Worm (Caenorhabditis elegans) whole organism, L2 larva: Measurements from ENCODE around the gene seb-3.

ENCODE experiments used
- F13H6.1 ChIP-seq: sonication (generic microtip); optimal IDR thresholded peaks from 2 replicates; lab custom pipeline; 2016; ENCODE audit warnings: missing genetic modification characterization, missing compliant biosample characterization
- R02D3.7 ChIP-seq: fragments of 150-350 bp; optimal IDR thresholded peaks from 2 replicates; lab custom pipeline; 2014; ENCODE audit warnings: missing biosample characterization, missing genetic modification characterization
- Y55F3AM.14 ChIP-seq: fragments of 200-800 bp; sonication (Bioruptor generic); optimal IDR thresholded peaks from 2 replicates; lab custom pipeline; 2018; ENCODE audit warnings: mild to moderate bottlenecking, missing genetic modification characterization, missing compliant biosample characterization
- ZK546.5 ChIP-seq: sonication (generic microtip); optimal IDR thresholded peaks from 2 replicates; lab custom pipeline; 2017; ENCODE audit warnings: missing biosample characterization, missing genetic modification characterization
- alr-1 ChIP-seq: fragments of 150-350 bp; optimal IDR thresholded peaks from 2 replicates; lab custom pipeline; 2014; ENCODE audit warnings: missing biosample characterization, missing genetic modification characterization
- ama-1 ChIP-seq: fragments of 150-350 bp; optimal IDR thresholded peaks from 2 replicates; lab custom pipeline; 2018; ENCODE audit warnings: inconsistent platforms
- ceh-16 ChIP-seq: fragments of 150-350 bp; optimal IDR thresholded peaks from 2 replicates; lab custom pipeline; 2014; ENCODE audit warnings: missing biosample characterization, missing genetic modification characterization
- dmd-4 ChIP-seq: sonication (generic microtip); optimal IDR thresholded peaks from 2 replicates; lab custom pipeline; 2017; ENCODE audit warnings: missing biosample characterization, missing genetic modification characterization
- egl-27 ChIP-seq: sonication (generic microtip); optimal IDR thresholded peaks from 3 replicates; lab custom pipeline; 2017; ENCODE audit warnings: missing biosample characterization, missing genetic modification reagents, missing genetic modification characterization
- elt-1 ChIP-seq: fragments of 150-350 bp; optimal IDR thresholded peaks from 2 replicates; lab custom pipeline; 2014; ENCODE audit warnings: missing biosample characterization, missing genetic modification characterization
- elt-3 ChIP-seq: sonication (generic microtip); optimal IDR thresholded peaks from 2 replicates; lab custom pipeline; 2017; ENCODE audit warnings: missing biosample characterization, missing genetic modification characterization
- gmeb-1 ChIP-seq: fragments of 150-350 bp; optimal IDR thresholded peaks from 2 replicates; lab custom pipeline; 2014; ENCODE audit warnings: missing biosample characterization, missing genetic modification characterization
- lin-11 ChIP-seq: fragments of 150-350 bp; sonication (generic microtip); optimal IDR thresholded peaks from 2 replicates; lab custom pipeline; 2014; ENCODE audit warnings: missing biosample characterization, missing genetic modification characterization, inconsistent platforms, mixed read lengths
- lin-13 ChIP-seq: fragments of 150-350 bp; optimal IDR thresholded peaks from 2 replicates; lab custom pipeline; 2014; ENCODE audit warnings: missing biosample characterization, missing genetic modification reagents, missing genetic modification characterization
- lsy-2 ChIP-seq, 2 experiments: fragments of 150-350 bp in 1 of 2; sonication (generic microtip) in 1 of 2; optimal IDR thresholded peaks; 2 replicates each; lab custom pipeline; 2014 to 2017; ENCODE audit warnings: missing biosample characterization in 2 of 2, missing genetic modification characterization in 2 of 2
- mab-5 ChIP-seq: fragments of 150-350 bp; optimal IDR thresholded peaks from 2 replicates; lab custom pipeline; 2014; ENCODE audit warnings: missing biosample characterization, missing genetic modification characterization
- mbf-1 ChIP-seq: sonication (generic microtip); optimal IDR thresholded peaks from 2 replicates; lab custom pipeline; 2017; ENCODE audit warnings: missing biosample characterization, missing genetic modification characterization
- mdl-1 ChIP-seq, 2 experiments: fragments of 150-350 bp in 1 of 2; sonication (generic microtip) in 1 of 2; optimal IDR thresholded peaks; 2 replicates each; lab custom pipeline; 2017; ENCODE audit warnings: missing biosample characterization in 2 of 2, missing genetic modification characterization in 2 of 2
- nhr-10 ChIP-seq: sonication (generic microtip); optimal IDR thresholded peaks from 2 replicates; lab custom pipeline; 2017; ENCODE audit warnings: missing biosample characterization, missing genetic modification characterization
- nhr-11 ChIP-seq: fragments of 150-350 bp; optimal IDR thresholded peaks from 2 replicates; lab custom pipeline; 2014; ENCODE audit warnings: missing biosample characterization, missing genetic modification characterization
- nhr-12 ChIP-seq: fragments of 150-350 bp; optimal IDR thresholded peaks from 2 replicates; lab custom pipeline; 2014; ENCODE audit warnings: missing biosample characterization, missing genetic modification characterization
- nhr-21 ChIP-seq: fragments of 150-350 bp; optimal IDR thresholded peaks from 2 replicates; lab custom pipeline; 2014; ENCODE audit warnings: missing biosample characterization, missing genetic modification characterization
- nhr-237 ChIP-seq: fragments of 150-350 bp; optimal IDR thresholded peaks from 2 replicates; lab custom pipeline; 2014; ENCODE audit warnings: missing biosample characterization, missing genetic modification characterization
- nhr-25 ChIP-seq: fragments of 150-350 bp; sonication (generic microtip); optimal IDR thresholded peaks from 3 replicates; lab custom pipeline; 2014; ENCODE audit warnings: missing biosample characterization, missing genetic modification characterization
- nhr-6 ChIP-seq: fragments of 150-350 bp; optimal IDR thresholded peaks from 2 replicates; lab custom pipeline; 2014; ENCODE audit warnings: missing biosample characterization, missing genetic modification characterization
- nhr-77 ChIP-seq: fragments of 150-350 bp; optimal IDR thresholded peaks from 2 replicates; lab custom pipeline; 2014; ENCODE audit warnings: missing biosample characterization, missing genetic modification characterization
- peb-1 ChIP-seq: fragments of 150-350 bp; optimal IDR thresholded peaks from 2 replicates; lab custom pipeline; 2014; ENCODE audit warnings: missing biosample characterization, missing genetic modification characterization
- sma-3 ChIP-seq: sonication (generic microtip); optimal IDR thresholded peaks from 2 replicates; lab custom pipeline; 2016; ENCODE audit warnings: missing genetic modification reagents, missing genetic modification characterization, missing compliant biosample characterization
- snpc-4 ChIP-seq: fragments of 150-350 bp; optimal IDR thresholded peaks from 2 replicates; lab custom pipeline; 2014; ENCODE audit warnings: missing biosample characterization, missing genetic modification characterization
- unc-39 ChIP-seq: fragments of 150-350 bp; optimal IDR thresholded peaks from 2 replicates; lab custom pipeline; 2014; ENCODE audit warnings: missing biosample characterization, missing genetic modification characterization
- unc-55 ChIP-seq: fragments of 150-350 bp; sonication (generic microtip); optimal IDR thresholded peaks from 3 replicates; lab custom pipeline; 2014; ENCODE audit warnings: missing biosample characterization, missing genetic modification reagents, missing genetic modification characterization
- zag-1 ChIP-seq: fragments of 150-350 bp; optimal IDR thresholded peaks from 2 replicates; lab custom pipeline; 2014; ENCODE audit warnings: missing biosample characterization, missing genetic modification characterization
- ztf-1 ChIP-seq: fragments of 200-800 bp; sonication (Bioruptor generic); conservative IDR thresholded peaks from 2 replicates; pipeline ENCODE4 v1.3.6; 2022; ENCODE audit warnings: missing genetic modification characterization, missing compliant biosample characterization
- ztf-11 ChIP-seq: sonication (generic microtip); optimal IDR thresholded peaks from 2 replicates; lab custom pipeline; 2017; ENCODE audit warnings: missing biosample characterization, missing genetic modification characterization
- ztf-4 ChIP-seq: fragments of 150-350 bp; optimal IDR thresholded peaks from 2 replicates; lab custom pipeline; 2014; ENCODE audit warnings: missing biosample characterization, missing genetic modification characterization

Gene seb-3

DNA sequence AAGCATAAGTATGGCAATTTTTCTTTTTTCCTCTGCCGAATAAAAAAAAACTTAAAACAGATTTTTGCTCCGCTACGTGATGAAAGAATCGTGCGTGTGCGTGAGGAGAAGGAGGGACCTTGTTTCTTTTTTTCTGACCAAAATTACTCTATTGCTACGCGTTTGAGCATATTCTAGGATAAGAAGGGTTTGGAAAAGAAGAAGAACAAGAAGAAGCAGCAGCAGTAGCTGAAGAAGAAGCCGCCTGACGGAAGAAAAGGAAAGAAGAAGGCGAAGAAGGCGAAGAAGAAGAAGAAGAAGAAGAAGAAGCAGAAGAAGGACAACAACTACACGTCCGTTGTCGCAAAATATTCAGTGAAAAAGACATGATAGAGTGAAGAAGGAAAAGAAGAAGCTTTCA is 10.0 kb upstream of the seb-3 start:
- TF ChIP-seq zag-1 (tag; lab: Kevin White, UChicago) (no peak), nhr-237 (tag; lab: Kevin White, UChicago) (no peak), unc-55 (GFP tag; lab: Kevin White, UChicago) (peak; percentile 42), ZK546.5 (tag; lab: Kevin White, UChicago) (no peak), egl-27 (tag; lab: Kevin White, UChicago) (peak; percentile 11)

DNA sequence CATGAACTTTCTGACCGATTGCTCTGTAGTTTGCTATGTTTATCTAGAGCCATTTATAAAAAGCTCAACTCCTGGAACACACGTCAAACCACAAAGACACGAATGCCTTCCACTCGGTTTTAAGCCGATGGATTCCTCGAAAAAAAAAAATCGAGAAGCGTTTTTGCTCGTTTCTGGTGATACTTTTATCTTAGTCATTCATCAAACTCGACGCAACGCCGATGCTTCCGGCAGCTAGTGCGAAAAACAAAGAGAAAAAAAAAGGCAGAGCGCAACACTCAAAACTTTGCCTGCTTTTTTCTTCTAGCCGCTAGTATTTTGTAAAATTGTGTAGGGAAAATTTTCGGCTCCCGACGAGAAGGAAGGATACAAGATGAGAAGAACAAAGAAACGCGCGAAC is 1.5 kb downstream of the seb-3 start:
- TF ChIP-seq dmd-4 (no peak), unc-55 (GFP tag; lab: Kevin White, UChicago) (peak; percentile 77), mbf-1 (tag; lab: Kevin White, UChicago) (no peak), lsy-2 (tag; optimal IDR thresholded peaks at IDR 0.05; lab: Kevin White, UChicago) (peak in 1 of 2 experiments; percentile 3), mab-5 (tag; lab: Kevin White, UChicago) (peak; percentile 68), ama-1 (lab: Kevin White, UChicago) (no peak), mdl-1 (tag; optimal IDR thresholded peaks at IDR 0.05; lab: Kevin White, UChicago) (no peak), egl-27 (tag; lab: Kevin White, UChicago) (peak; percentile 4), ceh-16 (tag; lab: Kevin White, UChicago) (no peak)

DNA sequence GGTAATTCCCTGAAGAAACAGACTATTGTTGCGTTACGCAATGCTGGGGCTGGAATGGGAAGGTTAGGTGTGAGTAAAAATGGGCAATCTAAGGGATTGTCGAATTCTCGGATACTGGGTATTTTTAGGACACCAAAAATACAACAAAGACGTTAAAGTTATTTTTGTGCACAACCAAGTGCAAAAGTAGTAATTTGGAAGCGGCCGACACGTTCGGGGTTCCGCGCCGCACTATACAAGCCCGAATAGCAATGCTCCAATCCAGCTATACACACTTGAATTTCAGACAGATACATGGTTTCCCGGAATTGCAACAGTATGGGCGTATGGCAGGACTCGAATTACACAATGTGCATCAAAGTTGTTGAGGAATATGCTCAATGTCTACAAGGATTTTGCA is 1.9 kb downstream of the seb-3 start:
- TF ChIP-seq snpc-4 (tag; lab: Kevin White, UChicago) (peak; percentile 24), ztf-4 (tag; lab: Kevin White, UChicago) (no peak)

DNA sequence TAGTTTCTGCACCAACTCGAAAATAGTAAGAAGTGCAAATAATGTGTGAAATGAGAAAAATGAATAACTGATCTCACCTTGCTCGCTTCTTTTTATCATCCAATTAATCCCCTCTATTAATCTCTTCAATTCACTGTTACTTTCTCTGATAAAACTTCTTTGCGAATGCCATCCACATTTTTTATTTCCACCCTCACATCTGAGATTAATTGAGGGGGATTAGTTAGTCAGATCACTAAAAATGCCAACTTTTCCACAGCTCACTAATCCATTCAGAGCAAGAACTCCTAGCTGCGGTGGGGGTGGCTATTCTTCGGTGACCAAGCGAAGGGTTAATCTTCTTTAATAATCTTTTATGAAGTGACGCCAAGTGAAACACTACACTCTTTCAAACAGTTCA is 8.7 kb downstream of the seb-3 start, which contains the start of gene dsc-1:
TSS of gene dsc-1 (minus strand) at position 46 of the 400 bp plus-strand sequence.
- no peak for TF ChIP-seq F13H6.1 (tag; lab: Kevin White, UChicago)
- no peak for TF ChIP-seq ZK546.5 (tag; lab: Kevin White, UChicago)
- no peak for TF ChIP-seq nhr-11
- TF ChIP-seq nhr-6 (tag; lab: Kevin White, UChicago), result no peak
- no peak for TF ChIP-seq nhr-21 (tag; lab: Kevin White, UChicago)
- TF ChIP-seq ztf-4 (tag; lab: Kevin White, UChicago), result no peak
- no peak for TF ChIP-seq Y55F3AM.14
- no peak for TF ChIP-seq sma-3 (GFP tag; lab: Kevin White, UChicago)
- TF ChIP-seq elt-1 (tag; lab: Kevin White, UChicago), result no peak
- TF ChIP-seq nhr-12, result no peak
- no peak for TF ChIP-seq unc-55 (GFP tag; lab: Kevin White, UChicago)
- TF ChIP-seq alr-1 (tag; lab: Kevin White, UChicago), result no peak
- TF ChIP-seq ceh-16 (tag; lab: Kevin White, UChicago), result no peak
- no peak for TF ChIP-seq R02D3.7 (tag; lab: Kevin White, UChicago)
- no peak for TF ChIP-seq snpc-4 (tag; lab: Kevin White, UChicago)
- no peak for TF ChIP-seq nhr-77
- TF ChIP-seq peb-1 (tag; lab: Kevin White, UChicago), result no peak

DNA sequence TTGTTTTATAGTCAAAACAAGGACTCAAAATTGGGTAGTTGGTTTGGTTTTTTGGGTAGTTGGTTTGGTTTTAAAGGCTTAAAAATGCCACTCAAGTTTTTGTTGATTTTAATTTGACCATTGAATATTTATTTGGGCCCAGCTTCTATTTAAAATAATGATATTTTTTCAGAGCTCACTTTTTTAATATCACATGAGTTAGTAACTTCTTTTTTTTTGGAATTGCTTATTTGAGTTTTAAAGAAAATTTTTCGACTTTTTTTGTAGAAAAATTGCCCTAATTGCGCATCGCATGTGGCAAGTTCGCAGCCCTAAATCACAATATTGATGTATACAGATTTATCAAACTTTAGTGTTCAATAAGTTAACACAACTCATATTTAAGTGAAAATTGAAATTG is 9.6 kb downstream of the seb-3 start:
- TF ChIP-seq ztf-1 (GFP tag; lab: Robert Waterston, UW), result no peak
- TF ChIP-seq zag-1 (tag; lab: Kevin White, UChicago), result no peak
- TF ChIP-seq mdl-1 (tag; optimal IDR thresholded peaks at IDR 0.05; lab: Kevin White, UChicago), result no peak
- no peak for TF ChIP-seq lin-13 (GFP tag; lab: Kevin White, UChicago)
- TF ChIP-seq gmeb-1 (tag; lab: Kevin White, UChicago), result no peak
- no peak for TF ChIP-seq ZK546.5 (tag; lab: Kevin White, UChicago)
- TF ChIP-seq Y55F3AM.14, result no peak
- TF ChIP-seq elt-3 (tag; lab: Kevin White, UChicago), result no peak
- TF ChIP-seq nhr-10, result no peak

DNA sequence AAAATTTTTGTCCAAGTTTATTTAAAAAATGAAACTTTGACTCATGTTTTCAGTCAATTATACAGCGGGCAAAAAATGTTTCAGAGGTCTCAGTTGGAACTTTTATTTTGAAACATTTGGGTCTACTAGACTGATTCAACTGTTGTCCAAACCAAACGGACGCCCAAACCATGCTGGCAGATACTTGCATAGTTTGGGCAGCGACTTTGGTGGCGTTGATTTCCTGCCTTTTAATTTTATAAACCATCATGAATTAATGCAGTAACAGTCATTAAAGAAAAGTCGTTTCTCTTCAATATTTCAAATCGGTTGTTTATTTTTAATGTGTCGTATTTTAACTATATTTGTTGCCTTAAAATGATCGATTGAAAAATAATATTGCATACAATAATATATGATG is 10.2 kb downstream of the seb-3 start:
- TF ChIP-seq gmeb-1 (tag; lab: Kevin White, UChicago), result no peak
- no peak for TF ChIP-seq Y55F3AM.14
- TF ChIP-seq unc-39 (tag; lab: Kevin White, UChicago), result no peak
- TF ChIP-seq lin-11 (tag; lab: Kevin White, UChicago), result no peak
- peak in 1 of 2 experiments; percentile 6 for TF ChIP-seq lsy-2 (tag; optimal IDR thresholded peaks at IDR 0.05; lab: Kevin White, UChicago)
- no peak for TF ChIP-seq ZK546.5 (tag; lab: Kevin White, UChicago)
- TF ChIP-seq ztf-4 (tag; lab: Kevin White, UChicago), result peak; percentile 16
- no peak for TF ChIP-seq ztf-11 (tag; lab: Kevin White, UChicago)
- TF ChIP-seq nhr-25 (tag; lab: Kevin White, UChicago), result peak; percentile 30
